Worm (Caenorhabditis elegans): ENCODE measurements around the gene cki-1.

DNA sequence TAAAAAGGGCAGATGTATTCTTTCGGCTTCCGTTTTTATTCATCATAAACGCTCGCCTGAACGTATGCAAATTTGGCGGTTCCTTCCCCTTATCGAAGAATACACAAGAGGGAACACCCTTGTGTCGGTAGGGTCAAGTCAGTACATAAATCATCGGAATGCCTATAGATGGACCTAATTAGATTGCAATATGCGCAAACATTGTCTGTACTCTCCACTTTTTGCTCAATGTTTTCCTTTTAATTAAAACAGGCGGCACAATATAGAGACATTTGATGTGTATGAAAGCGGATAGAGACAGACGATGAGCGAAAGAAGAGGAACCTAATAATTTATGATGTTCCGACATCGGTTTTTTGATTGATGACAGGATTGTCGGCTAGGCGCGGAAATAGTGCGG, 3.2 kb downstream of the cki-1 start:
- TF ChIP-seq skn-1 (tag; optimal IDR thresholded peaks at IDR 0.05) (no peak), fkh-4 (tag; optimal IDR thresholded peaks at IDR 0.05; ENCODE audit: borderline replicate concordance) (no peak), snpc-4 (tag; optimal IDR thresholded peaks at IDR 0.05) (no peak), unc-62 (GFP tag; optimal IDR thresholded peaks at IDR 0.05) (no peak)

All from whole organism, L1 larva.